Fruit fly (Drosophila melanogaster) whole organism, wandering third instar larva: ENCODE results near the gene CG11815.

Source experiments
- Hr78 ChIP-seq: fragments of >200 bp; optimal IDR thresholded peaks from 2 replicates; lab custom pipeline; 2017; ENCODE audit warnings: missing biosample characterization, missing genetic modification characterization
- Mio ChIP-seq: sonication (Bioruptor generic); optimal IDR thresholded peaks from 2 replicates; lab custom pipeline; 2016; ENCODE audit warnings: missing biosample characterization, missing genetic modification characterization
- OdsH ChIP-seq: fragments of 200-800 bp; sonication (Bioruptor generic); optimal IDR thresholded peaks from 2 replicates; lab custom pipeline; 2016; ENCODE audit warnings: missing biosample characterization, mild to moderate bottlenecking, missing genetic modification characterization
- Sp1 ChIP-seq: fragments of 200-800 bp; sonication (Bioruptor generic); optimal IDR thresholded peaks from 3 replicates; lab custom pipeline; 2019; ENCODE audit warnings: missing biosample characterization, mild to moderate bottlenecking, missing genetic modification characterization, moderate library complexity
- br ChIP-seq: fragments of 200-800 bp; sonication (Bioruptor generic); optimal IDR thresholded peaks from 2 replicates; lab custom pipeline; 2016; ENCODE audit warnings: missing biosample characterization, missing genetic modification characterization
- brk ChIP-seq: fragments of 200-800 bp; sonication (Bioruptor generic); optimal IDR thresholded peaks from 2 replicates; lab custom pipeline; 2016; ENCODE audit warnings: missing biosample characterization, mild to moderate bottlenecking, missing genetic modification characterization
- ey ChIP-seq: fragments of 200-800 bp; sonication (Bioruptor generic); optimal IDR thresholded peaks from 2 replicates; lab custom pipeline; 2016; ENCODE audit warnings: missing biosample characterization, missing genetic modification characterization
- pan ChIP-seq: fragments of >200 bp; optimal IDR thresholded peaks from 2 replicates; lab custom pipeline; 2017
- psq ChIP-seq: fragments of 200-800 bp; sonication (Bioruptor generic); optimal IDR thresholded peaks from 3 replicates; lab custom pipeline; 2017; ENCODE audit warnings: missing biosample characterization, mild to moderate bottlenecking, missing genetic modification characterization, moderate library complexity
- rgr ChIP-seq: fragments of 200-800 bp; sonication (Bioruptor generic); optimal IDR thresholded peaks from 3 replicates; lab custom pipeline; 2016; ENCODE audit warnings: missing biosample characterization, mild to moderate bottlenecking, missing genetic modification characterization

dm6 chr3L:1968401-1968800, 2.6 kb downstream of the CG11815 start:
- no peak for TF ChIP-seq Hr78 (GFP tag; lab: Kevin White, UChicago)
- TF ChIP-seq rgr = no peak
- no peak for TF ChIP-seq br
- no peak for TF ChIP-seq pan
- no peak for TF ChIP-seq ey (GFP tag; lab: Kevin White, UChicago)
- no peak for TF ChIP-seq psq (GFP tag; lab: Kevin White, UChicago)
- TF ChIP-seq brk (GFP tag; lab: Kevin White, UChicago) = no peak
- TF ChIP-seq OdsH (GFP tag; lab: Kevin White, UChicago) = no peak
- no peak for TF ChIP-seq Mio
- TF ChIP-seq Sp1 (GFP tag; lab: Kevin White, UChicago) = no peak
